Worm (Caenorhabditis elegans): Measurements from ENCODE around the gene cash-1.

DNA sequence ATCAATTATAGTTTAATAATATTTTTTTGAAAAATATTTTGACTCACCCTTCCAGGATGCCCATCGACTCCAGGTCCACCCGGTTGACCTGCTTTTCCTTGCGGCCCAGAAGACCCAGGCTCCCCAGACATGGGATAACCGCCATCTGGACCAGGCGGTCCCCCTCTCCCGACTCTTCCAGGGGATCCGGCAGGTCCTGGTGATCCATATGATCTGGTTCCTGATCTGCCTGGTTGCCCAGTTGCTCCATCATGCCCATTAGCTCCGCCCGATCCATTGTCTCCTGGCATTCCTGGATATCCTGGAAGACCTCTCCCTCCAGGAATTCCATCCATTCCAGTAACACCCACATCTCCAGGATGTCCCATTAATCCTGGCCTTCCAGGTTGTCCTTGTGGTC lies 31.6 kb downstream of the cash-1 start:
- TF ChIP-seq unc-62 (GFP tag; optimal IDR thresholded peaks at IDR 0.05) (no peak), mcd-1 (GFP tag; IDR thresholded peaks at IDR 0.05) (no peak), B0261.1 (tag; optimal IDR thresholded peaks at IDR 0.05) (no peak), T26A5.8 (tag; optimal IDR thresholded peaks at IDR 0.05) (no peak)

Measured in whole organism, young adult.